Fruit fly (Drosophila melanogaster): ENCODE data around the gene unc-119.

- TF ChIP-seq Mnt (GFP tag; optimal IDR thresholded peaks at IDR 0.05): peak; percentile 53
- TF ChIP-seq Crg-1 (GFP tag; optimal IDR thresholded peaks at IDR 0.05): no peak
- TF ChIP-seq kay (GFP tag; ENCODE audit: borderline replicate concordance): peak; percentile 84
- no peak for TF ChIP-seq CG7101 (tag; optimal IDR thresholded peaks at IDR 0.05)
- no peak for TF ChIP-seq CG11617 (GFP tag; optimal IDR thresholded peaks at IDR 0.05)
- TF ChIP-seq CG33017 (tag; optimal IDR thresholded peaks at IDR 0.05): no peak
- TF ChIP-seq CG1620 (GFP tag; optimal IDR thresholded peaks at IDR 0.05): no peak
- TF ChIP-seq bab1 (GFP tag; optimal IDR thresholded peaks at IDR 0.05): no peak
- no peak for TF ChIP-seq CG12768 (GFP tag; optimal IDR thresholded peaks at IDR 0.05)
- TF ChIP-seq ovo (GFP tag; optimal IDR thresholded peaks at IDR 0.05): no peak
- TF ChIP-seq cnc (optimal IDR thresholded peaks at IDR 0.05): no peak
Measured at dm6 chrX:7303848-7304427, 12.8 kb upstream of the unc-119 start.
